Worm (Caenorhabditis elegans): Measurements from ENCODE around the gene zyg-1.
A peak's percentile ranks its signal among the peaks of the same experiment; 100 is the strongest.

The zyg-1 gene

DNA sequence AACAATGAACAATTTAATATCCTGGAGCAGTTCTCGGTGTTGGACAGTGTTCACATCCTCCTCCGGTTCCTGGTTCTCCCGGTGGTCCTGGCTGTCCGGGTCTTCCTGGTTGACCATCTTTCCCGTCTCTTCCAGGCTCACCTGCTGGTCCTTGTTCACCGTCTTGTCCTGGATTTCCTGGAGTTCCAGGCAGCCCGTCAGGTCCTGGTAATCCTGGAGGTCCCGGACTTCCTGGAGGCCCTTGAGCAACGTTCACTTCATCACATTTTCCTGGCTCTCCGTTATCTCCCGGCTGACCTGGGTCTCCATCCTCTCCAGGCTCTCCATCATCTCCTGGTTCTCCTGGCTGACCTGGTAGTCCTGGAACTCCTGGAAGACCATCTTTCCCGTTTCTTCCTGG is 1.9 kb downstream of the zyg-1 start:
- TF ChIP-seq ztf-22 (GFP tag; optimal IDR thresholded peaks at IDR 0.05) (no peak), zfh-2 (GFP tag; conservative IDR thresholded peaks at IDR 0.05) (peak; percentile 85), sptf-2 (GFP tag; optimal IDR thresholded peaks at IDR 0.05) (no peak), nhr-27 (tag; optimal IDR thresholded peaks at IDR 0.05) (no peak), F39B2.1 (GFP tag; IDR thresholded peaks at IDR 0.05) (no peak), let-526 (GFP tag; IDR thresholded peaks at IDR 0.05) (no peak), aptf-2 (GFP tag; conservative IDR thresholded peaks at IDR 0.05) (no peak), egrh-3 (GFP tag; IDR thresholded peaks at IDR 0.05) (peak; percentile 64; the same call in 1 of the 2 replicates), tbx-9 (tag; optimal IDR thresholded peaks at IDR 0.05; ENCODE audit: borderline replicate concordance) (no peak), efl-1 (GFP tag; optimal IDR thresholded peaks at IDR 0.05) (no peak)

DNA sequence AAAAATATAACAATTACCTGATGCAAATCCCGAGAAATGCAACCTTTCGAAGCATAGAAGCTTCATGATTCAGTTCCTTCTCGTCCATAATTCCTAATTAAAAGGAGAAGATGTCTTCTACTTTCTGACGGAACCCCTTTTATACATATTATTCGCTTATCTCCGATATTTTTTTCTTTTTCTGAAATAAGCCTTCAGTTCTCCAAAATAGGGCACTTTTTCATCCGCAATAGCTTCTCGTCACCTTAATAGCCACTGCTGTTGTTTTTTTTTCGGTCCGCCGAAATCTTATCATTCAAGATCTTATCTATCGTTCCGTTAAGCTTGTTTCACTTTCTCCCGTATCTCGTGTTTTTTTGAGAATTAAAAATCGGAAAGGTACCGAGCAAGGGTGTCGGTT is 2.8 kb downstream of the zyg-1 start, which contains the start of gene bli-2:
Gene bli-2, minus strand, starts transcription at position 101 of the 400 bp plus-strand sequence.
- no peak for TF ChIP-seq ZK185.1 (tag; optimal IDR thresholded peaks at IDR 0.05; ENCODE audit: poor library complexity, severe bottlenecking)

DNA sequence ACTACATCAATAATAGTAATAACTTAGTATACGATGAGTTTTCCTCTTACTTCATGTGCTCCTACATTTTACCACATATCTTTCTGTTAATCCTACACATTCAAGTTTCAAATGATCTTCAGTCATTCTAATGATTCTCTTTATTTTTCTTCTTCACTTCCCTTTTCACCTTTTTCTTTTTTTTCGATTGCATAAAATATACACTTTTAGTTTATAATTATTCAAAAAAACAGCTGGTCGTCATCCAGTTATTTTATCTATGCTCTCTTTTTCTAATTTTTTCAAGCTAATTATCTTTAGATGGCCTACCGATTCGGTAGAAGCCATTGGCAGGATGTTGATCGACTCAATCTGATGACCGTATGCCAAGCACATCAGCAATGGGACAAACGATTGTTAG is 4.7 kb downstream of the zyg-1 start, which contains the start of gene F59E12.1:
Gene F59E12.1, plus strand, starts transcription at position 301 of the 400 bp plus-strand sequence.
- TF ChIP-seq nhr-27 (tag; optimal IDR thresholded peaks at IDR 0.05) (no peak), lin-35 (GFP tag; optimal IDR thresholded peaks at IDR 0.05) (no peak), madf-6 (GFP tag; IDR thresholded peaks at IDR 0.05) (no peak), chd-7 (tag; optimal IDR thresholded peaks at IDR 0.05) (no peak), lin-54 (GFP tag; optimal IDR thresholded peaks at IDR 0.05) (no peak), K11D2.4 (GFP tag; IDR thresholded peaks at IDR 0.05) (no peak), madf-8 (GFP tag; conservative IDR thresholded peaks at IDR 0.05) (no peak), mcd-1 (GFP tag; IDR thresholded peaks at IDR 0.05) (no peak), ets-4 (GFP tag; optimal IDR thresholded peaks at IDR 0.05) (no peak), Y53G8AR.9 (GFP tag; conservative IDR thresholded peaks at IDR 0.05) (no peak), hmg-1.2 (GFP tag; IDR thresholded peaks at IDR 0.05) (no peak), ceh-79 (tag; optimal IDR thresholded peaks at IDR 0.05) (no peak), let-607 (tag; optimal IDR thresholded peaks at IDR 0.05) (no peak), nfya-2 (GFP tag; IDR thresholded peaks at IDR 0.05) (no peak), attf-3 (GFP tag; conservative IDR thresholded peaks at IDR 0.05) (no peak), zim-3 (tag; optimal IDR thresholded peaks at IDR 0.05) (no peak), ztf-18 (tag; optimal IDR thresholded peaks at IDR 0.05) (no peak), ceh-100 (GFP tag; IDR thresholded peaks at IDR 0.05) (no peak)

DNA sequence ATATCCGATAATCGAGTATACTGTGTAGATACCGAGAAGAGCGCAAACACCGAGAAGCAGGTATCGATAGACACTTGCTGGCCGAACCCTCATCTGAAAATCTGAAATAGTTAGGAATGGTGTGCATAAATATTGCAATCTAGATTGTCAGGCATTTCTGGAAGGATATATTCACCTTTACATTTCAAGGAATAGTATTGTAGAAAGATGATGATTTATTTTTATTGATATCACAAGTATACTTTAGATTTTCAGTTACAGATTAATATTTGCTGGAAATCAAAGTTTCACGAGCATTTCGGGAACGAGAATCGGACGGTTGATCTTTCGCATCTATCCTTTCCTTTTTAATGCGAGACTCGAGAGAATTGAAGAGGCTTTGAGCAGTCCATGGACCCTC is 10.1 kb downstream of the zyg-1 start, which contains the start of gene fut-3:
Gene fut-3, minus strand, starts transcription at position 101 of the 400 bp plus-strand sequence.
- TF ChIP-seq ceh-79 (tag; optimal IDR thresholded peaks at IDR 0.05) (no peak), nfyb-1 (GFP tag; IDR thresholded peaks at IDR 0.05) (0 out of 2 replicates have a peak, but pooled peaks have one; percentile 37)

DNA sequence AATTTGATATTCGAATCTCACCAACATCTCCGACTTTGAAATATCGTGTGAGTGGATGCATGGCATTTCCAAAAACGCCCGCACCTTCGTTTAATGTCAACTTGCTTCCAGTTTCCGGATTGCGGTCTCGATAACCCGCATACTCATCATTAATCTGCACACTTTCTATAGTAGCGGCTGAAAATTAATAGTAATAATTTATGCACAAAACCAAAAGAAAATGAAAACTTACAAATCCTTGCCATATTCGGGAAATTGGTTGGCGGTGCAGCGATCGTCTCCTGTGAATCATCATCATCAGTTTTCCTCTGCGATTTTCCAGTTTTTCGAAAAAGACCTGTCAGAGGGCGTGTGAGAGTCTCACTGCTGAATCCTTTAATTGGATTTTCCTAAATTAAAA is 10.6 kb downstream of the zyg-1 start:
- no peak for TF ChIP-seq nfyb-1 (GFP tag; IDR thresholded peaks at IDR 0.05)
- no peak for TF ChIP-seq madf-10 (tag; optimal IDR thresholded peaks at IDR 0.05)
- no peak for TF ChIP-seq somi-1 (GFP tag; optimal IDR thresholded peaks at IDR 0.05)
- no peak for TF ChIP-seq madf-3 (GFP tag; IDR thresholded peaks at IDR 0.05)
- no peak for TF ChIP-seq ceh-91 (GFP tag; IDR thresholded peaks at IDR 0.05)
- TF ChIP-seq ets-4 (GFP tag; optimal IDR thresholded peaks at IDR 0.05) = no peak
- TF ChIP-seq dox-1 (GFP tag; IDR thresholded peaks at IDR 0.05) = no peak
- TF ChIP-seq lsy-27 (tag; optimal IDR thresholded peaks at IDR 0.05; ENCODE audit: borderline replicate concordance, insufficient read depth) = no peak
- TF ChIP-seq tlf-1 (GFP tag; optimal IDR thresholded peaks at IDR 0.05) = no peak
- TF ChIP-seq repo-1 (tag; optimal IDR thresholded peaks at IDR 0.05) = no peak
- no peak for TF ChIP-seq pbrm-1 (GFP tag; IDR thresholded peaks at IDR 0.05)
- TF ChIP-seq atf-7 (tag; optimal IDR thresholded peaks at IDR 0.05) = no peak
- TF ChIP-seq F57A8.1 (GFP tag; optimal IDR thresholded peaks at IDR 0.05) = no peak

Measured in whole organism, young adult.